Fruit fly (Drosophila melanogaster) whole organism, embryonic: Measurements from ENCODE around the gene Pcyt1.
A peak's percentile ranks its signal among the peaks of the same experiment; 100 is the strongest.

Source experiments
- CG10147 ChIP-seq: fragments of 200-800 bp; sonication (Bioruptor generic); optimal IDR thresholded peaks from 2 replicates; lab custom pipeline; 2019; ENCODE audit warnings: missing biosample characterization, mild to moderate bottlenecking, missing genetic modification characterization, moderate library complexity
- CG10565 ChIP-seq: fragments of 200-800 bp; sonication (Bioruptor generic); optimal IDR thresholded peaks from 3 replicates; lab custom pipeline; 2016; ENCODE audit warnings: missing biosample characterization, mild to moderate bottlenecking, missing genetic modification characterization
- CG11560 ChIP-seq: fragments of 200-800 bp; sonication (Bioruptor generic); IDR thresholded peaks from 3 replicates; pipeline ENCODE4 v1.3.6; 2022; ENCODE audit warnings: missing biosample characterization, missing genetic modification characterization
- CG11695 ChIP-seq: fragments of 200-800 bp; sonication (Bioruptor generic); IDR thresholded peaks from 3 replicates; pipeline ENCODE4 v1.3.6; 2022; ENCODE audit warnings: missing biosample characterization, missing genetic modification characterization
- CG11696 ChIP-seq: fragments of 200-800 bp; sonication (Bioruptor generic); IDR thresholded peaks from 2 replicates; pipeline ENCODE4 v1.3.6; 2022; ENCODE audit warnings: missing biosample characterization, missing genetic modification characterization
- CG16863 ChIP-seq: fragments of 200-800 bp; sonication (Bioruptor generic); optimal IDR thresholded peaks from 3 replicates; lab custom pipeline; 2016; ENCODE audit warnings: missing biosample characterization, missing genetic modification characterization
- CG1792 ChIP-seq: fragments of 200-800 bp; sonication (Bioruptor generic); optimal IDR thresholded peaks from 2 replicates; lab custom pipeline; 2016; ENCODE audit warnings: missing biosample characterization, missing genetic modification characterization
- CG2116 ChIP-seq: fragments of 200-800 bp; sonication (Bioruptor generic); optimal IDR thresholded peaks from 3 replicates; lab custom pipeline; 2018; ENCODE audit warnings: missing biosample characterization, mild to moderate bottlenecking, missing genetic modification characterization
- CG2678 ChIP-seq: fragments of 200-800 bp; sonication (Bioruptor generic); optimal IDR thresholded peaks from 3 replicates; lab custom pipeline; 2019; ENCODE audit warnings: missing biosample characterization, mild to moderate bottlenecking, missing genetic modification characterization, moderate library complexity
- CG30403 ChIP-seq: fragments of 200-800 bp; sonication (Bioruptor generic); optimal IDR thresholded peaks from 3 replicates; lab custom pipeline; 2016; ENCODE audit warnings: missing biosample characterization, missing genetic modification characterization
- CG3281 ChIP-seq: fragments of 200-800 bp; sonication (Bioruptor generic); optimal IDR thresholded peaks from 3 replicates; lab custom pipeline; 2017; ENCODE audit warnings: missing biosample characterization, mild to moderate bottlenecking, missing genetic modification characterization
- CG4820 ChIP-seq: fragments of 200-800 bp; sonication (Bioruptor generic); optimal IDR thresholded peaks from 3 replicates; lab custom pipeline; 2016; ENCODE audit warnings: missing biosample characterization, missing genetic modification characterization
- CG6683 ChIP-seq: fragments of 200-800 bp; sonication (Bioruptor generic); optimal IDR thresholded peaks from 2 replicates; lab custom pipeline; 2017; ENCODE audit warnings: missing biosample characterization, mild to moderate bottlenecking, missing genetic modification characterization, missing genetic modification reagents
- CG6813 ChIP-seq: fragments of 200-800 bp; sonication (Bioruptor generic); optimal IDR thresholded peaks from 2 replicates; lab custom pipeline; 2017; ENCODE audit warnings: missing biosample characterization, missing genetic modification characterization, mild to moderate bottlenecking, moderate library complexity, missing genetic modification reagents
- CG7786 ChIP-seq: fragments of 200-800 bp; sonication (Bioruptor generic); optimal IDR thresholded peaks from 2 replicates; lab custom pipeline; 2016; ENCODE audit warnings: missing biosample characterization, missing genetic modification characterization
- CG9437 ChIP-seq: fragments of 200-800 bp; sonication (Bioruptor generic); optimal IDR thresholded peaks from 2 replicates; lab custom pipeline; 2018; ENCODE audit warnings: missing biosample characterization, mild to moderate bottlenecking, missing genetic modification characterization
- CG9797 ChIP-seq: fragments of 200-800 bp; sonication (Bioruptor generic); optimal IDR thresholded peaks from 3 replicates; lab custom pipeline; 2018; ENCODE audit warnings: missing biosample characterization, mild to moderate bottlenecking, missing genetic modification characterization
- CG9817 ChIP-seq: fragments of 200-800 bp; sonication (Bioruptor generic); optimal IDR thresholded peaks from 2 replicates; lab custom pipeline; 2018; ENCODE audit warnings: missing biosample characterization, mild to moderate bottlenecking, missing genetic modification characterization, moderate library complexity
- Doc3 ChIP-seq: fragments of 200-800 bp; sonication (Bioruptor generic); IDR thresholded peaks from 3 replicates; pipeline ENCODE4 v1.3.6; 2022; ENCODE audit warnings: missing biosample characterization, missing genetic modification characterization; ENCODE audit not compliant: partially characterized antibody
- ERR ChIP-seq: fragments of 200-800 bp; sonication (Bioruptor generic); optimal IDR thresholded peaks from 2 replicates; lab custom pipeline; 2016; ENCODE audit warnings: missing biosample characterization, missing genetic modification characterization
- Ets97D ChIP-seq: fragments of 200-800 bp; sonication (Bioruptor generic); optimal IDR thresholded peaks from 3 replicates; lab custom pipeline; 2016; ENCODE audit warnings: missing biosample characterization, missing genetic modification characterization
- Fer3 ChIP-seq: fragments of 200-800 bp; sonication (Bioruptor generic); optimal IDR thresholded peaks from 2 replicates; lab custom pipeline; 2018; ENCODE audit warnings: missing biosample characterization, mild to moderate bottlenecking, missing genetic modification characterization, moderate library complexity
- Lpt ChIP-seq: fragments of >200 bp; optimal IDR thresholded peaks from 2 replicates; lab custom pipeline; 2018; ENCODE audit warnings: missing biosample characterization, missing genetic modification characterization
- Med ChIP-seq: fragments of 200-800 bp; sonication (Bioruptor generic); peaks from one replicate; lab custom pipeline; 2016; ENCODE audit warnings: missing biosample characterization, missing genetic modification characterization, mild to moderate bottlenecking, inconsistent platforms, moderate library complexity
- Rfx ChIP-seq: fragments of 200-800 bp; sonication (Bioruptor generic); IDR thresholded peaks from 2 replicates; pipeline ENCODE4 v1.3.6; 2022; ENCODE audit warnings: missing biosample characterization, missing genetic modification characterization
- aop ChIP-seq: fragments of 200-800 bp; sonication (Bioruptor generic); IDR thresholded peaks from 2 replicates; pipeline ENCODE4 v1.3.6; 2022; ENCODE audit warnings: missing biosample characterization, missing genetic modification characterization
- ara ChIP-seq: fragments of 200-800 bp; sonication (Bioruptor generic); IDR thresholded peaks from 2 replicates; pipeline ENCODE4 v1.3.6; 2022; ENCODE audit warnings: missing biosample characterization, missing genetic modification characterization
- bsh ChIP-seq, 2 experiments: fragments of 200-800 bp; sonication (Bioruptor generic); optimal IDR thresholded peaks; 2 replicates each; lab custom pipeline; 2017 to 2018; ENCODE audit warnings: mild to moderate bottlenecking in 2 of 2, missing biosample characterization in 2 of 2, missing genetic modification characterization in 2 of 2, moderate library complexity in 1 of 2
- crp ChIP-seq, 2 experiments: fragments of 200-800 bp; sonication (Bioruptor generic); optimal IDR thresholded peaks; 2 replicates in 1 of 2; 3 replicates in 1 of 2; lab custom pipeline; 2017; ENCODE audit warnings: missing biosample characterization in 2 of 2, missing genetic modification characterization in 2 of 2, mild to moderate bottlenecking in 1 of 2, moderate library complexity in 1 of 2
- da ChIP-seq: fragments of 200-800 bp; sonication (Bioruptor generic); optimal IDR thresholded peaks from 2 replicates; lab custom pipeline; 2016; ENCODE audit warnings: missing biosample characterization, missing genetic modification characterization
- esg ChIP-seq: fragments of 200-800 bp; sonication (Bioruptor generic); conservative IDR thresholded peaks from 2 replicates; pipeline ENCODE4 v1.3.6; 2022; ENCODE audit warnings: missing biosample characterization, missing genetic modification characterization
- fd3F ChIP-seq: fragments of 200-800 bp; sonication (Bioruptor generic); optimal IDR thresholded peaks from 2 replicates; lab custom pipeline; 2018; ENCODE audit warnings: missing biosample characterization, mild to moderate bottlenecking, missing genetic modification characterization, moderate library complexity
- gce ChIP-seq: fragments of 200-800 bp; sonication (Bioruptor generic); IDR thresholded peaks from 3 replicates; pipeline ENCODE4 v1.3.6; 2022; ENCODE audit warnings: missing biosample characterization, missing genetic modification characterization
- gcm2 ChIP-seq: fragments of 200-800 bp; sonication (Bioruptor generic); optimal IDR thresholded peaks from 2 replicates; lab custom pipeline; 2016; ENCODE audit warnings: missing biosample characterization, missing genetic modification characterization
- ken ChIP-seq: fragments of 200-800 bp; sonication (Bioruptor generic); IDR thresholded peaks from 3 replicates; pipeline ENCODE4 v1.3.6; 2022; ENCODE audit warnings: missing biosample characterization, missing genetic modification characterization
- lbe ChIP-seq: fragments of 200-800 bp; sonication (Bioruptor generic); optimal IDR thresholded peaks from 2 replicates; lab custom pipeline; 2016; ENCODE audit warnings: missing biosample characterization, mild to moderate bottlenecking, missing genetic modification characterization
- mam ChIP-seq: fragments of 200-800 bp; sonication (Bioruptor generic); optimal IDR thresholded peaks from 3 replicates; lab custom pipeline; 2016; ENCODE audit warnings: missing biosample characterization, missing genetic modification characterization
- mld ChIP-seq: fragments of 200-800 bp; sonication (Bioruptor generic); IDR thresholded peaks from 3 replicates; pipeline ENCODE4 v1.3.6; 2022; ENCODE audit warnings: missing biosample characterization, missing genetic modification characterization; ENCODE audit not compliant: partially characterized antibody
- nmo ChIP-seq: fragments of 200-800 bp; sonication (Bioruptor generic); optimal IDR thresholded peaks from 2 replicates; lab custom pipeline; 2018; ENCODE audit warnings: missing biosample characterization, mild to moderate bottlenecking, missing genetic modification characterization, moderate library complexity
- pnt ChIP-seq: fragments of 200-800 bp; sonication (Bioruptor generic); optimal IDR thresholded peaks from 3 replicates; lab custom pipeline; 2016; ENCODE audit warnings: missing biosample characterization, missing genetic modification characterization
- salm ChIP-seq: fragments of 200-800 bp; sonication (Bioruptor generic); optimal IDR thresholded peaks from 2 replicates; lab custom pipeline; 2018; ENCODE audit warnings: missing biosample characterization, mild to moderate bottlenecking, missing genetic modification characterization
- sc ChIP-seq, 3 experiments: fragments of >200 bp in 2 of 3; fragments of 200-800 bp in 1 of 3; sonication (Bioruptor generic) in 1 of 3; optimal IDR thresholded peaks; 2 replicates in 2 of 3; 3 replicates in 1 of 3; lab custom pipeline; 2017; ENCODE audit warnings: mild to moderate bottlenecking in 1 of 3, missing biosample characterization in 1 of 3, missing genetic modification characterization in 1 of 3, missing genetic modification reagents in 1 of 3
- sr ChIP-seq: fragments of 200-800 bp; sonication (Bioruptor generic); IDR thresholded peaks from 3 replicates; pipeline ENCODE4 v1.3.6; 2022; ENCODE audit warnings: missing biosample characterization, missing genetic modification characterization
- tgo ChIP-seq: fragments of 200-800 bp; sonication (Bioruptor generic); IDR thresholded peaks from 3 replicates; pipeline ENCODE4 v1.3.6; 2022; ENCODE audit warnings: missing biosample characterization, missing genetic modification characterization
- trem ChIP-seq: fragments of 200-800 bp; optimal IDR thresholded peaks from 3 replicates; lab custom pipeline; 2019; ENCODE audit warnings: missing biosample characterization, mild to moderate bottlenecking, missing genetic modification characterization, moderate library complexity
- trh ChIP-seq: fragments of 200-800 bp; sonication (Bioruptor generic); optimal IDR thresholded peaks from 2 replicates; lab custom pipeline; 2016; ENCODE audit warnings: missing biosample characterization, missing genetic modification characterization
- tup ChIP-seq: fragments of 200-800 bp; sonication (Bioruptor generic); optimal IDR thresholded peaks from 2 replicates; lab custom pipeline; 2016; ENCODE audit warnings: missing biosample characterization, mild to moderate bottlenecking, missing genetic modification characterization, moderate library complexity
- zf30C ChIP-seq: fragments of 200-800 bp; sonication (Bioruptor generic); optimal IDR thresholded peaks from 3 replicates; lab custom pipeline; 2018; ENCODE audit warnings: missing biosample characterization, mild to moderate bottlenecking, missing genetic modification characterization

Gene Pcyt1

dm6 chr3L:1517274-1518047, 28.4 kb upstream of the Pcyt1 start (continued):
- TF ChIP-seq trh (GFP tag; lab: Kevin White, UChicago) (no peak), CG10147 (no peak), aop (GFP tag; lab: Robert Waterston, UW) (no peak), tup (GFP tag; lab: Kevin White, UChicago) (peak; percentile 59), CG16863 (GFP tag; lab: Kevin White, UChicago) (peak; percentile 68), CG9437 (GFP tag; lab: Kevin White, UChicago) (peak; percentile 34), ken (peak; percentile 63; the same call in 2 of the 3 replicates), CG11696 (no peak), CG6813 (no peak), CG1792 (GFP tag; lab: Kevin White, UChicago) (no peak), CG7786 (GFP tag; lab: Kevin White, UChicago) (peak; percentile 87), CG11695 (GFP tag; lab: Robert Waterston, UW) (peak; percentile 60), sc (optimal IDR thresholded peaks at IDR 0.05; lab: Kevin White, UChicago) (no peak), sc (GFP tag; optimal IDR thresholded peaks at IDR 0.05; lab: Kevin White, UChicago) (no peak), sr (GFP tag; lab: Robert Waterston, UW) (peak; percentile 96), CG9817 (tag; lab: Kevin White, UChicago) (no peak), CG4820 (GFP tag; lab: Kevin White, UChicago) (peak; percentile 58), mld (peak; percentile 29; the same call in 1 of the 3 replicates), ara (GFP tag; lab: Robert Waterston, UW) (peak; percentile 66), fd3F (GFP tag; lab: Kevin White, UChicago) (no peak), mam (GFP tag; lab: Kevin White, UChicago) (peak; percentile 81), CG2116 (GFP tag; lab: Kevin White, UChicago) (peak; percentile 91), tgo (GFP tag; lab: Robert Waterston, UW) (peak; percentile 55), zf30C (GFP tag; lab: Kevin White, UChicago) (no peak), Ets97D (GFP tag; lab: Kevin White, UChicago) (peak; percentile 80), Fer3 (tag; lab: Kevin White, UChicago) (no peak), nmo (GFP tag; lab: Kevin White, UChicago) (peak; percentile 51), CG9797 (GFP tag; lab: Kevin White, UChicago) (peak; percentile 46), Rfx (peak; percentile 22; the same call in 1 of the 2 replicates), Lpt (GFP tag; lab: Kevin White, UChicago) (no peak), bsh (GFP tag; optimal IDR thresholded peaks at IDR 0.05; lab: Kevin White, UChicago) (peak; percentile 41 to 43), gce (0 out of 3 replicates have a peak, but pooled peaks have one; percentile 38), Doc3 (GFP tag; lab: Robert Waterston, UW) (peak; percentile 70), CG6683 (GFP tag; lab: Kevin White, UChicago) (no peak), CG3281 (GFP tag; lab: Kevin White, UChicago) (no peak), CG30403 (GFP tag; lab: Kevin White, UChicago) (peak; percentile 59), ERR (GFP tag; lab: Kevin White, UChicago) (peak; percentile 43), esg (peak; percentile 58), salm (tag; lab: Kevin White, UChicago) (peak; percentile 11), trem (peak; percentile 62), CG11560 (tag; lab: Robert Waterston, UW) (no peak), lbe (GFP tag; lab: Kevin White, UChicago) (peak; percentile 54), CG2678 (tag; lab: Kevin White, UChicago) (no peak), crp (GFP tag; optimal IDR thresholded peaks at IDR 0.05; lab: Kevin White, UChicago) (peak; percentile 73 to 95), Med (GFP tag; lab: Kevin White, UChicago) (peak; percentile 96), CG10565 (GFP tag; lab: Kevin White, UChicago) (no peak), da (GFP tag; lab: Kevin White, UChicago) (no peak), gcm2 (GFP tag; lab: Kevin White, UChicago) (no peak), pnt (GFP tag; lab: Kevin White, UChicago) (peak; percentile 61)
